Worm (Caenorhabditis elegans) whole organism, dauer: ENCODE results near the gene C09G1.5.

ENCODE experiments used
- unc-62 ChIP-seq: sonication (generic microtip); optimal IDR thresholded peaks from 2 replicates; lab custom pipeline; 2017; ENCODE audit warnings: missing biosample characterization, missing genetic modification reagents, missing genetic modification characterization

The C09G1.5 gene

DNA sequence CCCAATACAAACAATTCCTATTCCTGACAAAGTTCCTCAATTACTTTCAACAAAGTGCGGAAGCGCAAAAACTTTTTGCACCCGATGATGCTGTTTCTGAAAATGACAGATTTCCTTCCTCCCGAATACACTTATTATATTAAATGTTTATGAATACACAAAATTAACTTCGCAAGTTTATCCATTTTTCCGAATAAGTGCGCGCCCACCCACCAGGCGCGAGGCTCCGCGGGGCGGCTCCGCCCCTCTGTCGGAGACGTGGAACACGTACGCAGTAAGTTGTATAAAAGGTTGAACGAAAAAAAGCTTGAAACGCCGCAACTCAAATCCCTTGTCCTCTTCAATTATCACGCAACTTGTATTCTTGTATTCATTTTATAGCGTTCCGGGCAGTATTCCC lies at the start of gene C09G1.5:
Gene C09G1.5, plus strand, starts transcription at position 301 of the 400 bp plus-strand sequence.
- TF ChIP-seq unc-62 (GFP tag; lab: Kevin White, UChicago): no peak

DNA sequence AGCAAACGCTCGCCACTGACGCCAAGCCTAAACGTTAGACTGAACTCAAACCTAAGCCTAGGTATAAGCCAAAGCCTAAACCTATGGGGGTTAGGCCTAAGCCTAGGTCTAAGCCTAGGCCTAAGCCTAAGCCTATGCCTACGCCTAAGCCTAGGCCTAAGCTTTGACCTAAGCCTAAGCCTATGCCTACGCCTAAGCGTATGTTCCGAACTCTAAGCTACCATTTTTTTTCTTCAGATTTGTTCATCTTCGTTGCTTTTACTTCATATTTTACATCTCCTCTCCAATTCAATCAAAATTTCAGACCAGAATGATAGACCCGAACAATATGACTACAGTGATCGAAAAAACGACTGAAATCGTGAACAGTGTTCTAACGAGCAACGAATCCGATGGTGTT lies 48.5 kb upstream of the C09G1.5 start, which contains the start of gene npr-33:
Gene npr-33, plus strand, starts transcription at position 301 of the 400 bp plus-strand sequence.
- TF ChIP-seq unc-62 (GFP tag; lab: Kevin White, UChicago): no peak

DNA sequence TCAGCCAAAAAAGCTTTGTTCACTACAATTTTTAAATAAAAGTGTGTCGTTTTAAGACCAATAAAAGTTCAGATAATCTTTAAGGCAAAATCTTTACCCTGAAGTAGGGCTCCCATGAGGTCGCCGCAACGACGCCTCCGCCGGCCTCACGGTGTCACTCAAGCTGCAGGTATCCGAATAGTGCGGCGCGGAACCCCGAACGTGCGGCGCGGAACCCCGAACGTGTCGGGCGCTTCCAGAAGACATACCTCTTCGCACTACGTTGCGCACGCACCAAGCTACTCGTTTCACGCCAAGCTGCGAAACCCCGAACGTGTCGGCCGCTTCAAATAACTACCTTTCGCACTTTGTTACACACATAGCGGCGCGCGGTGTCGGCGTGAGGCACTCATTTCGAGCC lies 46.0 kb upstream of the C09G1.5 start:
- TF ChIP-seq unc-62 (GFP tag; lab: Kevin White, UChicago): no peak

DNA sequence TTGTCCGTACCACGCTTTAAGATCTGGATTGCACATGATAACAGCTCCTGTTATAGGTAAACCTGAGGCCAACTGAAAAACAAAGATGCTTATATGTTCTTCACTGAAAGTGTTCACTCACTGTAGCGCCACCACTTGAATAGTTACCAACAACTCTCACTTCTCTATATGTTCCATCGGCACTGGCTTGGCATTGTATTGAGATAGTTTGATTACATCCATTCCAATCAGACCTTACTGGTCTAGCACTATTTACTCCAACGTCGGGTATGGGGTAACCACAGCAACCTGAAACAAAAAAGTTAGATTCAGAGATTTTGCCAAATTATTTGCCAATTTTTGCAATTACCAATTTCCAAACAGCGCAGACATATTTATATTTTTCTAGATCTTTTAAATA lies 43.1 kb upstream of the C09G1.5 start:
- no peak for TF ChIP-seq unc-62 (GFP tag; lab: Kevin White, UChicago)

DNA sequence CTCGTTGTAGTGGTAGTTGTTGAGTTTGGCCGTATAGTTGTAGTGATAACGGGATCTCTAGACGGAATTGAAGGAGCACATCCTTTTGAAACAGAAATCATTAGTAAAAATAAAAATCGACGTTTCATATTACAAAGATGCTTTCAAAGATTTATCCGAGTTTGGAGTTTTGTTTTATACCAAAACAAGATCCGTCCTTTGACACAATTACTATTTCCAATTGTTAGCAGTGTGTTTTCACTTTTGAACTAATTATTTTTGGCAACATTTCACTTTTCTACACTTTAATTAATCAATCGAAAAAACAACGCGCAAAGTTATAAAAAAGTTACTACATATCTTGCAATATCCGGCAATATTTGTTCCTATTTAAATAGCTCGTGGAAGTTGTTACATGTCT lies 41.9 kb upstream of the C09G1.5 start, which contains the start of the genes F31B9.4 and F31B9.2:
Gene F31B9.4, minus strand, starts transcription at position 101 of the 400 bp plus-strand sequence.
Gene F31B9.2, plus strand, starts transcription at position 368 of the 400 bp plus-strand sequence.
- no peak for TF ChIP-seq unc-62 (GFP tag; lab: Kevin White, UChicago)

DNA sequence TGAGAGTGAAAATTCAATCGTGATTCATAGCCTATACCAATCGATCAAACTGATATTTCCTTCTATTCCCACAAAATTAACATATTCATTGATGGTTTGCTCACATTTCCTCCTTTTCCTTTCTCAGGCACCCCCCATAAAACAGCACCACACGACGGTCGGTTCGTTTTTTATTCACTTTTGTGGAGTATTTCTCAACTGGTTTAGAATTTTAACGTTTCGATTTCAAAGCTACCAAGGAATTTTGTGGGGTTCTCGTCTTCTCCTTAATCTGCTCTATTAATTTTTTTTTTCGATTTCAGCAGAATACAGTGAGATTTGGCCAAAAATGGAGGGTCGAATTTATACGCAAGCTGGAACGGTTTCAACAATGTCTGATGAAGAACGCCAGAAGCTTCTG lies 39.5 kb upstream of the C09G1.5 start, which contains the start of gene F31B9.7:
Gene F31B9.7, plus strand, starts transcription at position 301 of the 400 bp plus-strand sequence.
- TF ChIP-seq unc-62 (GFP tag; lab: Kevin White, UChicago): no peak

DNA sequence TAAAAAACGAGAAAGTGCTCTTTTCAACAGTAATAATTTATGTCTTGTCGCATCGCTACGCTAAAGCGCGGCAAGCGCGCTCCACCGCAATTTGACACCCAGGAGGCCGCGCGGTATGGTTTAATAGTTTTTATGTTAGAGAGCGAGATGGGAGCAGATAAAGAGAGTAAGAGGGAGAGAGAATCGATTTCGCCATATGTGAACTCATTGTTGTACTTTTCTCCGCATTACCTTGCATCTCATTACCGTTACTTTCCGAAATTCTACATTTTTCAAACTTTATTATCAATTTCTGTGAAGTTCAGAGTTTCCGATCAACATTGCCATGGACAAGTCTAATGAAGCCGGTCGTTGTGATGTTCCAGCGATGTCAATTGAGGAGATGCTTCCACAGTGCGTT lies 35.4 kb upstream of the C09G1.5 start, which contains the start of gene F31B9.3:
Gene F31B9.3, plus strand, starts transcription at position 301 of the 400 bp plus-strand sequence.
- TF ChIP-seq unc-62 (GFP tag; lab: Kevin White, UChicago): no peak

DNA sequence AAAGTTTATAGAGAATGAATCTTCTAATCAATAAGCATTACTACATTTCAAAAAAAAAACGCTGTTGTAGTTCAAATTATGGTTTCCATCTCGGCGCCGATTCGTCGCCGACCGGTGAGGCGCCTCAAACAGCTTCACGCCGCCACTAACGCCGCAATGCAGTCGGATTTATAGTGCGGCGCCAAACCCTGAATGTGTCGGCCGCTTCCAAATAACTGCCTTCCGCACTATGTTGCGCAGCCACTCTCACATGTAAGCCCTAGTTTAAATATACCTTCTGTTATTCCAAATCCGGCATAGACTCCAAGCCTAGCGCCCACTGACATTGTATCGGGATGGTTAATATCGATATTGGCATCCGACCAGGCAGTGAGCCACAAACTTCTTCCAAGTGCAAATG lies 26.0 kb upstream of the C09G1.5 start:
- no peak for TF ChIP-seq unc-62 (GFP tag; lab: Kevin White, UChicago)

DNA sequence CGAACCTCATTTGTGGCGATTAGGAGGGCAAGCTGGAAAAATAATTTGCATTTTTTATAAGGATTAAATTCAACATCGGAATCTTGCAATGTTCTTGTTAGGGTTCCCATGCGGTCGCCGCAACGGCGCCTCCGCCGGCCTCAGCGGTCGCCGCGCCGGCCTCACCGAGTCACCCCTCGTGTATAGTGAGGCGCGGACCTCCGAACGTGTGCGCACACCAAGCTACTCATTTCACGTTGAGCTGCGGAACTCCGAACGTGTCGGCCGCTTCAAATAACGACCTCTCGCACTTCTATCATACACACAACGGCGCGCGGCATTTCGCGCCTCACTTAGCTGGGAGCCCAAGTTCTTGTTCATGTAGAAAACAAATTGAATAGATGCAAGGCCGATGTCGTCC lies 21.0 kb upstream of the C09G1.5 start:
- no peak for TF ChIP-seq unc-62 (GFP tag; lab: Kevin White, UChicago)

DNA sequence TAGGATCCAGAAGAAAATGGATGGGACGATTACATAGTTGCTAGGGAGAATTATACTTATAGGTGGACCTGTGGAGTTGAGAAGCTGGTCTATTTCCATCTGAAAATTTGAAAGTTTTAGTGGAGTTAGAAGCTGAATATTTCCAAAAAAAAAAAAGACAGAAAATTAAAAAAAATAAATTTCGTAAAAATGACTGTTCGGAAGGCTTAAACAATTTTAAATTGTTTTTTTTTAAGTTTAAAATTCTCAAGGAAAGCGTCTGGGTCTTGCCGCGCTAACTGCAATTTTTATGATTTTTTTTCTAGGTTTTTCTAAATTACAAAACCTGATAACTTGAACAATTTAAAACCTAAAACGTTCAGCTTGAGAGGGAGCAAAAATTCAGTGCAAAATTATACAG lies 19.6 kb upstream of the C09G1.5 start, which contains the start of gene mrp-3:
Gene mrp-3, minus strand, starts transcription at position 101 of the 400 bp plus-strand sequence.
- no peak for TF ChIP-seq unc-62 (GFP tag; lab: Kevin White, UChicago)

DNA sequence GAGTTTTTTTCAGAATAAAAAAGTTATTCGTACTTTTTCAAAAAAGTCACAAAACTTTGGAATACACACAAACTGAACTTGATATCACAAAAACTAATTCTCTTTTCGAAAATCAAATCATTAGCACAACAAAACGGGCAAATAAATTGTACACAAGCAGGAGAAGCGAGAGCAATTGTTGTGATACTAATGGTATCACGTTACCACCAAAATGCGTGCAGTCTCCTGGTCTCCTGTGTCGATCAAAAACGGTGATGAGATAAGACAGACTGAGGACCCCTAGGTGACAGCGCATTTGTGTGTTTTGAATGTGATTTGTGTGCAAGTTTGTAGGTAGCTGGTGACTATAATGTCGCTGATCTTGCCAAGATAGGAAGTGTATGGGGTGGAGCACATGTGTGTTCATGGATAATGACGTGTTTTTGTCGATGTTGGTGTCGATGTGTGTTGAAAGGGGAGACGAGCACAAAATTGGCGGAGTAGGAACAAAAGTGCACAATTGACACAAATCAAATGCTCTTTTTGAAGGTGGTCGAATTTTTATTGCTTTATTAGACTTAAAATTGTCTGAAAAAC lies 19.0 kb upstream of the C09G1.5 start:
- no peak for TF ChIP-seq unc-62 (GFP tag; lab: Kevin White, UChicago)

DNA sequence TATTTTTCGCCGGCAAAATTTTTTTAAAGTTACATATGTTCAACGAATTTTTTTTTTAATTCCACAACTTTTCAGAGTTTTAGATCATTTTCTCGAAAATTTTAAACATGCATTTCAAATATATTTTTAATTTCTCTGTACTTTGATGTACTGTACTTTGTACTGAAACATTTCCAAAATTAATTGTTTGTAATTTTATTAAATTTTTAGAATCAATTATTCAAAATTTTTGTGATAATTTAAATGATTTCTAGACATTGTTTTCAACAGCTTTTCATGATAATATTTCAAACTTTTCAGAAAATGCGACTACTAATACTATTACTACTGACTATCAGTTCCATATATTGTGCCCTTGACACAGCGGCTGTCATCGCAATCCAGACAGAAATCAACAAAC lies 15.2 kb upstream of the C09G1.5 start, which contains the start of gene mec-5:
Gene mec-5, plus strand, starts transcription at position 301 of the 400 bp plus-strand sequence.
- TF ChIP-seq unc-62 (GFP tag; lab: Kevin White, UChicago): no peak

DNA sequence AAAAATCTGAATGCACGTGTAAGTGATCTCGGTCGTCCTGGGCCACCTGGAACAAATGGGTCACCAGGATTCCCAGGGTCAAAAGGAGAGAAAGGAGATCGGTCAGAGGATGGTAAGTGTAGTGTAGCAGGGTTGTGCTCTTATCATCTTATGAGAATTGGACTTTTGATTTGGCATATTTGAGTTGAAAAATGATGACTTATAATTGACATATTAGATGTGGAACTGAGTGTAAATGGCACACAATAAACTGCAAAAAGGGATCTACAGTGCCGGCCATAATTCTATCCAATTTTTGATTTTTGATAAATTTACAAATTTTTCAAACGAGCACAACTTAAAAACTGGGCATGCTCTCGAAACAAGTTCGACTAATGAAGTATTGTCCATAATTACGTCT lies 14.7 kb upstream of the C09G1.5 start:
- no peak for TF ChIP-seq unc-62 (GFP tag; lab: Kevin White, UChicago)

DNA sequence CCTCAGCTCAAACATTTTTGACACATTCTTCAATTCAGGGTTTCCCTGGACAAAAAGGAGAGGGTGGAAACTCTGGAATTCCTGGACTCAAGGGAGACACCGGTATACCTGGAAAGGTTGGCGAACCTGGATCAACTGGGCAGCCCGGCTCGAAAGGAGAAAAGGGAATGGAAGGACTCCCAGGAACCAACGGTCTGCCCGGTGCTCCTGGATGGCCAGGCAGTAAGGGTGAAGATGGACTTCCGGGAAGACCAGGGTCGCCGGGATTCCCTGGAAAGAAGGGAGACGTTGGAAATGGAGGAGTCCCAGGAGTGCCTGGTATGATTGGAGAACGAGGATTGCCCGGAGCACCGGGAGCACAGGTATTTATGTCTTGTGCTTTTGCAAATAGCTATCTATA lies 13.1 kb upstream of the C09G1.5 start:
- TF ChIP-seq unc-62 (GFP tag; lab: Kevin White, UChicago): no peak

DNA sequence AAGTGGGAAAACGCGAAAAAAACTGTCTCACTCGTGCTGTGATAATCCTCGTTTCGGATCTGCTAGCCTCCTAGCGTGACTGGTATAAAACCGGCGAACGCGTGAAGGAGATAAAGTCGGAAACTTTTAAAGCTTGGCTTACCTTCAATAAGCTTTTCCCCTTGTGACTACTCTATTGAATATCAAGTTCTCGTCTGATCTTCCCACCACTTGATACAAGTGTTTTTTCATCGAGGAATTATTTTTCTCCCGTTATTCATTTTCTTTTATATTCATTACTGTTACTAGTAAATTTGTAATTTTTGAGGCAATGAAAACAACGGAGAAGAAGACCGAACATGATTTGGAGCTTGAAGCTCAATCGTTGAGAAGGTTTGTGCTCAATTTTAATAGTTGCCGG lies 7.7 kb upstream of the C09G1.5 start, which contains the start of gene col-186:
Gene col-186, plus strand, starts transcription at position 301 of the 400 bp plus-strand sequence.
- TF ChIP-seq unc-62 (GFP tag; lab: Kevin White, UChicago): no peak

DNA sequence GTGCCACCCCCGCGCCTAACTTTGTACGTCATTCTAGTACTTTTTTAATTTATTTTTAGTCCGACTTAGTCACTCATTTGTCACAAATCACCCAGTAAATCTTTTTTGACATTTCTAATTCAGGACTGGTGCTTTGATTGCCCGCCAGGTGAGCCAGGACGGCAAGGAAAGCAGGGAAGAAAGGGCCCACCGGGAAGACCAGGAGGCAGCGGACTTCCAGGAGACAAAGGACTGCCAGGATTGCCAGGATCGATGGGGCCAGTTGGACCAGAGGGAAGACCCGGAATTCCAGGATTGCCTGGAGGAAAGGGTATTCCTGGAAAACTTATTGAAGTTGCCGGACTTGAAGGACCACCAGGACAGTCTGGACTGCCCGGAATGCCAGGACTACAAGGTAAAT lies 5.8 kb upstream of the C09G1.5 start:
- no peak for TF ChIP-seq unc-62 (GFP tag; lab: Kevin White, UChicago)

DNA sequence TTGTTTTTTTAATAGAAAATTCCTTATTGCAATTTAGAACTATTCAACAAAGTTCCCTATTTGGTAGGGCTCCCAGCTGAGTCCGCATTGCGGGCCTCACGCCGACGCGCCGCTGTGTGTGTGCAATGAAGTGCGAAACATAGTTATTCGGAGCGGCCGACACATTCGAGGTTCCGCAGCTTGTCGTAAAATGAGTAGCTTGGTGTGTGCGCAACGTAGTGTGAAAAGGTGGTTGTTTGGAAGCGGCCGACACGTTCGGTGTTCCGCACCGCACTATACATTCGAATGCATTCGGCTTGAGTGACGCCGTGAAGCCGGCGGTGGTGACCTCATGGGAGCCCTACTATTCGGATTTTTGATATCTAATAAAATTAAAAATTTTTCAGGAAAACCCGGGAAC lies 5.3 kb upstream of the C09G1.5 start:
- no peak for TF ChIP-seq unc-62 (GFP tag; lab: Kevin White, UChicago)
